Worm (Caenorhabditis elegans): ENCODE measurements around the gene mth-1.

Gene mth-1

DNA sequence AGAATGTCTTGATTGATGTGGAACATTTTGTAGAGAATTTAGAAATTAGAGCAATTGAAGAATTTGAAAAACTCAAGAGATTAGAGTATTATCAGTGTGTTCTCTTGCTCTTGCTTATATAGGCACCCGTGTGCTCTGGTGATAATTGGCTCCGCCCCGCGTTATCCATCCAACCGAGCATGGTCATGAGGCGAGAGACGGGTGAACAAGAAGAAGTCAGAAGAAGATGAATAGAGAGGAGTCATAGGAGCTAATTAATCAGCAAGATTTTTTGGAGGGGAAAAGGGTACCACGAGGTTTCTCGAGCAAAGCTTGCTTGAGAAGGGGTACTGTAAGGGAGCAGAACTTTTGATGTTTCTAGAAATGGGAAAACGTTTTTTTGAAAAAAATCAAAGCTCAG lies 45.8 kb downstream of the mth-1 start:
- TF ChIP-seq ceh-88 (GFP tag; IDR thresholded peaks at IDR 0.05) = no peak
- no peak for TF ChIP-seq ceh-63 (GFP tag; optimal IDR thresholded peaks at IDR 0.05)
- peak; percentile 51 for TF ChIP-seq fkh-8 (tag; optimal IDR thresholded peaks at IDR 0.05)
- no peak for TF ChIP-seq unc-62 (GFP tag; optimal IDR thresholded peaks at IDR 0.05)
- no peak for TF ChIP-seq fkh-10 (GFP tag; optimal IDR thresholded peaks at IDR 0.05)
- no peak for TF ChIP-seq lir-3 (tag; optimal IDR thresholded peaks at IDR 0.05; ENCODE audit: poor library complexity)
- no peak for TF ChIP-seq aha-1 (tag; optimal IDR thresholded peaks at IDR 0.05)
- TF ChIP-seq ceh-8 (GFP tag; optimal IDR thresholded peaks at IDR 0.05) = no peak
- no peak for TF ChIP-seq ces-1 (GFP tag; optimal IDR thresholded peaks at IDR 0.05)
- no peak for TF ChIP-seq C16A3.4 (tag; optimal IDR thresholded peaks at IDR 0.05)
- TF ChIP-seq tlp-1 (tag; optimal IDR thresholded peaks at IDR 0.05) = no peak
- peak; percentile 36 for TF ChIP-seq sox-4 (tag; optimal IDR thresholded peaks at IDR 0.05)
- no peak for TF ChIP-seq mab-9 (GFP tag; IDR thresholded peaks at IDR 0.05)
- TF ChIP-seq zag-1 (tag; optimal IDR thresholded peaks at IDR 0.05) = no peak
- TF ChIP-seq dsc-1 (tag; optimal IDR thresholded peaks at IDR 0.05) = peak; percentile 91
- no peak for TF ChIP-seq pqm-1 (tag; optimal IDR thresholded peaks at IDR 0.05)

DNA sequence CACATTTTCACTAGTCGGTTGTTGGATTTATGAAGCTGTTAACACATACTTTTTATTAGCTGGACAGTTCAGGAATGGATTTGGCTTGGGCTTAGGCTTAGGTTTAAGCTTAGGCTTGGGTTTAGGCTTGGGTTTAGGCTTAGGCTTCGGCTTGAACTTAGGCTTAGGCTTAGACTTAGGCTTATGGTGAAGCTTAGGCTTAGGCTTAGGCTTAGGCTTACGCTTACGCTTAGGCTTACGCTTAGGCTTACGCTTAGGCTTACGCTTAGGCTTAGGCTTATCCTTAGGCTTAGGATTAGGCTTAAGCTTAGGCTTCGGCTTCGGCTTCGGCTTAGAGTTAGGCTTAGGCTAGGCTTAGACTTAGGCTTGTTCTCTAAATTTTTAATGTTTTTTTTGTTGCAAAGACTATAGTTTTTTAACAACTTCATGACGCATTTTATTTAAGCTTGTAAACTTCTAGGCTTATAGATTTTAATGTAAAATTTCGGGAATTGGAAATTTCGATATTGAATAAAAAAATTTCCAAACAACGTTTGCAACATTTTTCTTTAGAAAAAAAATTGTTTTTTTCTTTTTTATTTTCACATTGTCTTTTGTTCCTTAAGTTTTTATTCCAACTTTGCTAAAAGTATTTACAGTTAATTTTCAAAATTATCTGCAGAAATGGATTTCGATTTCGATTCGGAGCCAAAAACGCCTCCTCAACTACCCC lies 48.3 kb downstream of the mth-1 start, which contains the start of gene R03H10.2:
Gene R03H10.2, plus strand, starts transcription at position 662 of the 712 bp plus-strand sequence.
- TF ChIP-seq lin-39 (tag; optimal IDR thresholded peaks at IDR 0.05) (no peak), efl-1 (optimal IDR thresholded peaks at IDR 0.05) (no peak), efl-1 (GFP tag; optimal IDR thresholded peaks at IDR 0.05 in 1 of 2) (peak in 1 of 2 experiments; percentile 1), dpl-1 (GFP tag; optimal IDR thresholded peaks at IDR 0.05) (no peak), fkh-10 (GFP tag; optimal IDR thresholded peaks at IDR 0.05) (no peak)

DNA sequence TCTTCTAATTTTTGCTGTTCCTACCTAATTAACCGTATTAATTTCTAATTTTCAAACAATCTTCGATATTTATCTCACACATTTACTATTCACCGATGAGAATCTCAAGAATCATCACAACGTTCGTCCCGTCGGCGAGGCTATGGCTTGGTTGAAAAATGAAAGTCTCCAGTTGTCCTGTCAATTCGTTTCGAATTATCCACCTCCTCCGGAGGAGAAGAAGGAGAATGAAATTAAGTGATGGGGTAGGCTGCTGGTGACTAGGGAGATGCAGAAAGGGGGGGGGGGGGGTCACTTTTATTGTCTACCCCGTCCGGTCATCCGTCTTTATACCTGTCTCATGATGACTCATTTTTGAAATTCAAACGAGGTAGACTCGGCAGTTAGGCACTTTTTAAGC lies 50.7 kb downstream of the mth-1 start:
- TF ChIP-seq vab-15 (tag; optimal IDR thresholded peaks at IDR 0.05) (no peak), blmp-1 (tag; optimal IDR thresholded peaks at IDR 0.05) (peak; percentile 74)

DNA sequence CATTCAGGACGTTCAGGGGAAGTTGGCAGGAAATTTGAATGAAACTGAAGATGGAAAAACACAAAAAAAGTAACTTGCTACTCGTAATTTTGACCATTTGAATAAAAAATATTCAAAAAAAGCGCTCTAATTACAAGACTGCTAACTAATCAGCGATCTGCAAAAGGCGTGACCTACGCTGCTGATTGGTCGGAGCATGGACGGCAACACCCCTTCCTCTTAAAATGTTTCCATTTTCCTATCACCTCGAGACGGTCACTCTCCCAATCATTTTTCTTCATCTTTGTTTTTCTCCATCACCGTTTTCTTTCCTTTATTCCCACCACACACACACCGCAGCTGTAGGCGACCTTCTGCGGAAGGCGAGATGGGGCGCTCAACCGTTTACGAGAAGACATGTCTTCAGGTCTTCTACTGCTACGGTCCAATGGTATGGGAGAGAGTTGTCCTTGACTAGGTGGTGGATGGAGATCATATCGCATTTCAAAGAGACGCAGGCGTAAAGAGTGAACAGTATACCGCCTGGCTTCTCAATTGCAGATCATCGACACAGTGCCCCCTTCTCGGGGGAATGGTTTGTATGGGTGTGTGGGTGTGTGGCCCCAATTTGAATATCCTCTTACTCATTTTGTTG lies 52.0 kb downstream of the mth-1 start:
- TF ChIP-seq sptf-1 (tag; optimal IDR thresholded peaks at IDR 0.05) (no peak), ets-5 (GFP tag; IDR thresholded peaks at IDR 0.05) (no peak), rnt-1 (tag; optimal IDR thresholded peaks at IDR 0.05) (peak; percentile 22), irx-1 (tag; optimal IDR thresholded peaks at IDR 0.05) (no peak), fos-1 (tag; optimal IDR thresholded peaks at IDR 0.05) (no peak), unc-86 (tag; optimal IDR thresholded peaks at IDR 0.05) (no peak), C04F5.9 (tag; optimal IDR thresholded peaks at IDR 0.05) (no peak), lsy-2 (tag; optimal IDR thresholded peaks at IDR 0.05) (peak in 1 of 2 experiments; percentile 32), vab-15 (tag; optimal IDR thresholded peaks at IDR 0.05) (no peak), nhr-71 (tag; optimal IDR thresholded peaks at IDR 0.05) (peak; percentile 31), tbx-2 (tag; optimal IDR thresholded peaks at IDR 0.05) (no peak), lin-35 (GFP tag; optimal IDR thresholded peaks at IDR 0.05) (peak in 1 of 2 experiments; percentile 21), lin-13 (GFP tag; optimal IDR thresholded peaks at IDR 0.05) (no peak), egl-27 (tag; optimal IDR thresholded peaks at IDR 0.05) (no peak), fkh-8 (tag; optimal IDR thresholded peaks at IDR 0.05) (no peak), nhr-20 (tag; optimal IDR thresholded peaks at IDR 0.05) (peak; percentile 40), nhr-85 (tag) (peak; percentile 89), nhr-90 (tag; optimal IDR thresholded peaks at IDR 0.05; ENCODE audit: poor library complexity) (peak; percentile 26), elt-3 (tag; optimal IDR thresholded peaks at IDR 0.05) (peak in 2 of 6 experiments; percentile 24 to 38), nhr-12 (tag; optimal IDR thresholded peaks at IDR 0.05) (no peak), pag-3 (tag; optimal IDR thresholded peaks at IDR 0.05; ENCODE audit: borderline replicate concordance, insufficient read depth) (no peak), nhr-76 (tag; optimal IDR thresholded peaks at IDR 0.05) (no peak), elt-2 (tag; optimal IDR thresholded peaks at IDR 0.05) (no peak), alr-1 (tag; optimal IDR thresholded peaks at IDR 0.05; ENCODE audit: borderline replicate concordance) (no peak), mdl-1 (tag; optimal IDR thresholded peaks at IDR 0.05) (peak in 1 of 2 experiments; percentile 11), F16B12.6 (tag; optimal IDR thresholded peaks at IDR 0.05) (no peak)
